Fruit fly (Drosophila melanogaster): ENCODE measurements around the gene Gmd.
A peak's percentile ranks its signal among the peaks of the same experiment; 100 is the strongest.

Gene Gmd

dm6 chr2L:4936325-4936869, 40.4 kb downstream of the Gmd start, which contains the start of gene hoe2 (continued):
- TF ChIP-seq tll (GFP tag; optimal IDR thresholded peaks at IDR 0.05) (no peak), Rfx (GFP tag; IDR thresholded peaks at IDR 0.05) (0 out of 2 replicates have a peak, but pooled peaks have one; percentile 20), CG15514 (GFP tag; optimal IDR thresholded peaks at IDR 0.05) (peak; percentile 48), CG15479 (GFP tag; optimal IDR thresholded peaks at IDR 0.05) (no peak), Hmr (GFP tag; optimal IDR thresholded peaks at IDR 0.05) (peak; percentile 71), CG10274 (GFP tag; optimal IDR thresholded peaks at IDR 0.05) (no peak), zen (tag; optimal IDR thresholded peaks at IDR 0.05) (no peak), Drgx (GFP tag; IDR thresholded peaks at IDR 0.05) (0 out of 2 replicates have a peak, but pooled peaks have one; percentile 16), Dref (GFP tag; IDR thresholded peaks at IDR 0.05) (peak; percentile 11; the same call in 1 of the 2 replicates), oc (tag; optimal IDR thresholded peaks at IDR 0.05) (no peak), ERR (GFP tag; optimal IDR thresholded peaks at IDR 0.05) (no peak), Dbx (GFP tag; IDR thresholded peaks at IDR 0.05) (peak; percentile 38; the same call in 1 of the 3 replicates), CG3281 (GFP tag; optimal IDR thresholded peaks at IDR 0.05) (peak; percentile 31), lab (GFP tag; optimal IDR thresholded peaks at IDR 0.05) (peak; percentile 55), Bdp1 (GFP tag; optimal IDR thresholded peaks at IDR 0.05) (no peak), CG32532 (GFP tag; IDR thresholded peaks at IDR 0.05) (peak; percentile 41; the same call in 1 of the 2 replicates), CG34376 (GFP tag; optimal IDR thresholded peaks at IDR 0.05) (peak; percentile 37), CG18599 (GFP tag; optimal IDR thresholded peaks at IDR 0.05) (peak; percentile 57), Med (GFP tag) (peak; percentile 38), CG2889 (GFP tag; IDR thresholded peaks at IDR 0.05) (no peak), Fer1 (GFP tag; optimal IDR thresholded peaks at IDR 0.05) (peak; percentile 80), ewg (GFP tag; optimal IDR thresholded peaks at IDR 0.05) (peak; percentile 57), Camta (GFP tag; optimal IDR thresholded peaks at IDR 0.05) (no peak), caup (GFP tag; optimal IDR thresholded peaks at IDR 0.05; ENCODE audit: severe bottlenecking) (peak; percentile 7), CG6813 (GFP tag; optimal IDR thresholded peaks at IDR 0.05) (peak; percentile 15)

dm6 chr2L:4932284-4932683, 44.5 kb downstream of the Gmd start, which contains the start of gene hoe1:
TSS of gene hoe1 (minus strand) at chr2L:4932384.
- no peak for TF ChIP-seq CG6813 (GFP tag; optimal IDR thresholded peaks at IDR 0.05)
- TF ChIP-seq ase (GFP tag; IDR thresholded peaks at IDR 0.05): no peak
- no peak for TF ChIP-seq Hmx (GFP tag; optimal IDR thresholded peaks at IDR 0.05)
- no peak for TF ChIP-seq CG1792 (GFP tag; optimal IDR thresholded peaks at IDR 0.05)
- no peak for TF ChIP-seq HLH4C (GFP tag; IDR thresholded peaks at IDR 0.05; ENCODE audit: partially characterized antibody)
- no peak for TF ChIP-seq ac (GFP tag; optimal IDR thresholded peaks at IDR 0.05)
- TF ChIP-seq Atf6 (GFP tag; IDR thresholded peaks at IDR 0.05): no peak
- no peak for TF ChIP-seq NFAT (GFP tag; IDR thresholded peaks at IDR 0.05)
- no peak for TF ChIP-seq dmrt99B (tag; optimal IDR thresholded peaks at IDR 0.05)
- no peak for TF ChIP-seq fd3F (GFP tag; optimal IDR thresholded peaks at IDR 0.05)
- TF ChIP-seq chif (GFP tag; optimal IDR thresholded peaks at IDR 0.05): no peak
- TF ChIP-seq Asciz (GFP tag; optimal IDR thresholded peaks at IDR 0.05): no peak
- no peak for TF ChIP-seq CG17186 (GFP tag; optimal IDR thresholded peaks at IDR 0.05)
- no peak for TF ChIP-seq CG11560 (tag; IDR thresholded peaks at IDR 0.05)
- no peak for TF ChIP-seq CG3407 (GFP tag; optimal IDR thresholded peaks at IDR 0.05)
- no peak for TF ChIP-seq TFAM (GFP tag; optimal IDR thresholded peaks at IDR 0.05)

Data from whole organism, embryonic.